Worm (Caenorhabditis elegans) whole organism, midembryonic: ENCODE measurements around the gene F35B3.4.

Experiments used
- T22C8.4 ChIP-seq: fragments of 200-800 bp; sonication (Bioruptor generic); IDR thresholded peaks from 2 replicates; pipeline ENCODE4 v1.3.6; 2022; ENCODE audit warnings: missing genetic modification characterization, missing compliant biosample characterization
- cog-1 ChIP-seq: sonication (generic microtip); optimal IDR thresholded peaks from 2 replicates; lab custom pipeline; 2016; ENCODE audit warnings: missing genetic modification characterization, missing compliant biosample characterization
- flt-1 ChIP-seq: fragments of 200-800 bp; sonication (Bioruptor generic); IDR thresholded peaks from 2 replicates; pipeline ENCODE4 v1.3.6; 2022; ENCODE audit warnings: missing genetic modification characterization, missing compliant biosample characterization
- klf-2 ChIP-seq: fragments of 200-800 bp; sonication (Bioruptor generic); conservative IDR thresholded peaks from 2 replicates; pipeline ENCODE4 v1.3.6; 2022; ENCODE audit warnings: missing genetic modification reagents, missing genetic modification characterization, missing compliant biosample characterization
- med-1 ChIP-seq: sonication (generic microtip); optimal IDR thresholded peaks from 2 replicates; lab custom pipeline; 2017; ENCODE audit warnings: missing genetic modification characterization, mild to moderate bottlenecking, missing compliant biosample characterization, antibody characterized with exemption, missing genetic modification reagents; ENCODE audit not compliant: insufficient read depth
- ref-1 ChIP-seq: fragments of 200-800 bp; sonication (Bioruptor generic); conservative IDR thresholded peaks from 2 replicates; pipeline ENCODE4 v1.3.6; 2022; ENCODE audit warnings: missing genetic modification reagents, missing genetic modification characterization, missing compliant biosample characterization
- tab-1 ChIP-seq: fragments of 200-800 bp; sonication (Bioruptor generic); IDR thresholded peaks from 2 replicates; pipeline ENCODE4 v1.3.6; 2022; ENCODE audit warnings: missing genetic modification characterization, missing compliant biosample characterization
- ztf-23 ChIP-seq: fragments of 200-800 bp; sonication (Bioruptor generic); IDR thresholded peaks from 2 replicates; pipeline ENCODE4 v1.3.6; 2022; ENCODE audit warnings: missing genetic modification reagents, missing genetic modification characterization, missing compliant biosample characterization
- ztf-29 ChIP-seq: fragments of 200-800 bp; sonication (Bioruptor generic); IDR thresholded peaks from 2 replicates; pipeline ENCODE4 v1.3.6; 2022; ENCODE audit warnings: missing genetic modification reagents, missing genetic modification characterization, missing compliant biosample characterization

The F35B3.4 gene

ce11 chrX:17054121-17054520, 33.4 kb upstream of the F35B3.4 start:
- TF ChIP-seq med-1 (GFP tag; lab: Kevin White, UChicago) = no peak
- TF ChIP-seq cog-1 = no peak
- TF ChIP-seq klf-2 (GFP tag; lab: Robert Waterston, UW) = no peak
- TF ChIP-seq ztf-29 (GFP tag; lab: Robert Waterston, UW) = no peak
- TF ChIP-seq ref-1 (GFP tag; lab: Robert Waterston, UW) = no peak
- TF ChIP-seq ztf-23 (GFP tag; lab: Robert Waterston, UW) = no peak
- no peak for TF ChIP-seq tab-1
- TF ChIP-seq T22C8.4 = no peak
- TF ChIP-seq flt-1 (GFP tag; lab: Robert Waterston, UW) = no peak

- TF ChIP-seq klf-2 (GFP tag; lab: Robert Waterston, UW) (no peak), ztf-29 (GFP tag; lab: Robert Waterston, UW) (no peak), cog-1 (no peak), ref-1 (GFP tag; lab: Robert Waterston, UW) (no peak), tab-1 (no peak), T22C8.4 (no peak), flt-1 (GFP tag; lab: Robert Waterston, UW) (no peak), med-1 (GFP tag; lab: Kevin White, UChicago) (no peak), ztf-23 (GFP tag; lab: Robert Waterston, UW) (no peak)
Observed at ce11 chrX:17045529-17045928, 24.8 kb upstream of the F35B3.4 start, which contains the start of gene C30G4.2. Gene C30G4.2, minus strand, starts transcription at chrX:17045629.

ce11 chrX:17042946-17043345, 22.2 kb upstream of the F35B3.4 start, which contains the start of gene F35B3.7:
Gene F35B3.7, minus strand, starts transcription at chrX:17043078.
- no peak for TF ChIP-seq klf-2 (GFP tag; lab: Robert Waterston, UW)
- no peak for TF ChIP-seq tab-1

- TF ChIP-seq T22C8.4 (no peak), flt-1 (GFP tag; lab: Robert Waterston, UW) (no peak), ref-1 (GFP tag; lab: Robert Waterston, UW) (no peak), med-1 (GFP tag; lab: Kevin White, UChicago) (no peak), ztf-23 (GFP tag; lab: Robert Waterston, UW) (no peak)
Observed at ce11 chrX:17041571-17041970, 20.8 kb upstream of the F35B3.4 start.

- TF ChIP-seq flt-1 (GFP tag; lab: Robert Waterston, UW) (no peak), cog-1 (no peak), med-1 (GFP tag; lab: Kevin White, UChicago) (no peak), ztf-23 (GFP tag; lab: Robert Waterston, UW) (no peak), T22C8.4 (no peak), ztf-29 (GFP tag; lab: Robert Waterston, UW) (no peak), tab-1 (no peak)
Observed at ce11 chrX:17038616-17039015, 17.9 kb upstream of the F35B3.4 start.

ce11 chrX:17034773-17035172, 14.0 kb upstream of the F35B3.4 start:
- TF ChIP-seq med-1 (GFP tag; lab: Kevin White, UChicago) (no peak), ref-1 (GFP tag; lab: Robert Waterston, UW) (no peak), cog-1 (no peak), klf-2 (GFP tag; lab: Robert Waterston, UW) (no peak), ztf-23 (GFP tag; lab: Robert Waterston, UW) (no peak), tab-1 (no peak), ztf-29 (GFP tag; lab: Robert Waterston, UW) (no peak), flt-1 (GFP tag; lab: Robert Waterston, UW) (no peak), T22C8.4 (no peak)

ce11 chrX:17034193-17034592, 13.4 kb upstream of the F35B3.4 start:
- no peak for TF ChIP-seq med-1 (GFP tag; lab: Kevin White, UChicago)
- TF ChIP-seq ref-1 (GFP tag; lab: Robert Waterston, UW) = no peak
- TF ChIP-seq klf-2 (GFP tag; lab: Robert Waterston, UW) = no peak
- no peak for TF ChIP-seq ztf-23 (GFP tag; lab: Robert Waterston, UW)
- no peak for TF ChIP-seq flt-1 (GFP tag; lab: Robert Waterston, UW)
- TF ChIP-seq ztf-29 (GFP tag; lab: Robert Waterston, UW) = no peak

ce11 chrX:17030169-17030914, 9.6 kb upstream of the F35B3.4 start, which contains the start of gene ptrn-1:
Gene ptrn-1, minus strand, starts transcription at chrX:17030219.
- TF ChIP-seq cog-1 = peak; percentile 78
- peak; percentile 53; the same call in 1 of the 2 replicates for TF ChIP-seq flt-1 (GFP tag; lab: Robert Waterston, UW)
- TF ChIP-seq ztf-29 (GFP tag; lab: Robert Waterston, UW) = no peak
- TF ChIP-seq ztf-23 (GFP tag; lab: Robert Waterston, UW) = peak; percentile 77; the same call in 1 of the 2 replicates

ce11 chrX:17019098-17019497, 1.7 kb downstream of the F35B3.4 start:
- TF ChIP-seq tab-1 (no peak), klf-2 (GFP tag; lab: Robert Waterston, UW) (no peak), flt-1 (GFP tag; lab: Robert Waterston, UW) (no peak)

ce11 chrX:17013162-17013561, 7.6 kb downstream of the F35B3.4 start, which contains the start of gene F35B3.3:
Gene F35B3.3, plus strand, starts transcription at chrX:17013462.
- TF ChIP-seq tab-1 = no peak
- no peak for TF ChIP-seq med-1 (GFP tag; lab: Kevin White, UChicago)
- TF ChIP-seq klf-2 (GFP tag; lab: Robert Waterston, UW) = no peak
- no peak for TF ChIP-seq flt-1 (GFP tag; lab: Robert Waterston, UW)
- TF ChIP-seq ztf-23 (GFP tag; lab: Robert Waterston, UW) = no peak
- TF ChIP-seq ref-1 (GFP tag; lab: Robert Waterston, UW) = no peak
- no peak for TF ChIP-seq cog-1
- TF ChIP-seq ztf-29 (GFP tag; lab: Robert Waterston, UW) = no peak
- TF ChIP-seq T22C8.4 = no peak
